Worm (Caenorhabditis elegans): ENCODE data around the gene flp-26.

The flp-26 gene

ce11 chrX:7063236-7063635 is 34.3 kb downstream of the flp-26 start, which contains the start of gene B0403.3:
Gene B0403.3 (minus strand): TSS chrX:7063336.
- TF ChIP-seq ets-7 (tag; optimal IDR thresholded peaks at IDR 0.05) (no peak), sea-1 (GFP tag; conservative IDR thresholded peaks at IDR 0.05) (no peak), hmg-4 (GFP tag; optimal IDR thresholded peaks at IDR 0.05) (no peak), scrt-1 (GFP tag; IDR thresholded peaks at IDR 0.05) (no peak), ama-1 (optimal IDR thresholded peaks at IDR 0.05) (no peak)

- TF ChIP-seq ceh-36 (tag; optimal IDR thresholded peaks at IDR 0.05) (no peak), ceh-13 (GFP tag; optimal IDR thresholded peaks at IDR 0.05) (no peak), tra-4 (tag; optimal IDR thresholded peaks at IDR 0.05) (no peak), scrt-1 (GFP tag; IDR thresholded peaks at IDR 0.05) (no peak), hmg-4 (GFP tag; optimal IDR thresholded peaks at IDR 0.05) (no peak), F13C5.2 (tag; optimal IDR thresholded peaks at IDR 0.05) (no peak), sea-1 (GFP tag; conservative IDR thresholded peaks at IDR 0.05) (no peak), pes-1 (GFP tag; IDR thresholded peaks at IDR 0.05) (no peak), hmbx-1 (tag; optimal IDR thresholded peaks at IDR 0.05) (no peak), flt-1 (GFP tag; IDR thresholded peaks at IDR 0.05) (no peak), B0310.2 (tag; optimal IDR thresholded peaks at IDR 0.05) (no peak)
These were observed 37.1 kb downstream of the flp-26 start for ce11 chrX:7066003-7066402.

ce11 chrX:7067250-7067958 is 38.5 kb downstream of the flp-26 start:
- no peak for TF ChIP-seq hmg-4 (GFP tag; optimal IDR thresholded peaks at IDR 0.05)
- TF ChIP-seq B0310.2 (tag; optimal IDR thresholded peaks at IDR 0.05) = no peak
- no peak for TF ChIP-seq aly-1 (tag; optimal IDR thresholded peaks at IDR 0.05)

ce11 chrX:7068400-7068799 is 39.5 kb downstream of the flp-26 start, which contains the start of gene pdi-6:
Gene pdi-6 (minus strand): TSS chrX:7068563.
- TF ChIP-seq pes-1 (GFP tag; IDR thresholded peaks at IDR 0.05) (no peak), tbx-37 (GFP tag; conservative IDR thresholded peaks at IDR 0.05) (peak; percentile 65), F13C5.2 (tag; optimal IDR thresholded peaks at IDR 0.05) (peak; percentile 10)

- TF ChIP-seq tbx-37 (GFP tag; conservative IDR thresholded peaks at IDR 0.05) = no peak
- no peak for TF ChIP-seq hmbx-1 (tag; optimal IDR thresholded peaks at IDR 0.05)
- TF ChIP-seq ceh-36 (tag; optimal IDR thresholded peaks at IDR 0.05) = no peak
- TF ChIP-seq hmg-4 (GFP tag; optimal IDR thresholded peaks at IDR 0.05) = no peak
- TF ChIP-seq B0310.2 (tag; optimal IDR thresholded peaks at IDR 0.05) = no peak
- no peak for TF ChIP-seq sea-1 (GFP tag; conservative IDR thresholded peaks at IDR 0.05)
- TF ChIP-seq scrt-1 (GFP tag; IDR thresholded peaks at IDR 0.05) = no peak
- no peak for TF ChIP-seq tbx-11 (GFP tag; IDR thresholded peaks at IDR 0.05)
- no peak for TF ChIP-seq tra-4 (tag; optimal IDR thresholded peaks at IDR 0.05)
- no peak for TF ChIP-seq ets-7 (tag; optimal IDR thresholded peaks at IDR 0.05)
- TF ChIP-seq aly-1 (tag; optimal IDR thresholded peaks at IDR 0.05) = no peak
These were observed 46.3 kb downstream of the flp-26 start, which contains the start of gene B0403.6 for ce11 chrX:7075250-7075649. Gene B0403.6 (minus strand): TSS chrX:7075350.

ce11 chrX:7076485-7076884 is 47.5 kb downstream of the flp-26 start:
- TF ChIP-seq tbx-11 (GFP tag; IDR thresholded peaks at IDR 0.05) (no peak), hmbx-1 (tag; optimal IDR thresholded peaks at IDR 0.05) (no peak), pes-1 (GFP tag; IDR thresholded peaks at IDR 0.05) (no peak), F13C5.2 (tag; optimal IDR thresholded peaks at IDR 0.05) (no peak), B0310.2 (tag; optimal IDR thresholded peaks at IDR 0.05) (no peak), ama-1 (optimal IDR thresholded peaks at IDR 0.05) (no peak), hmg-4 (GFP tag; optimal IDR thresholded peaks at IDR 0.05) (no peak), scrt-1 (GFP tag; IDR thresholded peaks at IDR 0.05) (no peak), tra-4 (tag; optimal IDR thresholded peaks at IDR 0.05) (no peak), aly-1 (tag; optimal IDR thresholded peaks at IDR 0.05) (no peak), hnd-1 (tag; optimal IDR thresholded peaks at IDR 0.05) (no peak), ceh-36 (tag; optimal IDR thresholded peaks at IDR 0.05) (no peak), sea-1 (GFP tag; conservative IDR thresholded peaks at IDR 0.05) (no peak), tbx-37 (GFP tag; conservative IDR thresholded peaks at IDR 0.05) (no peak), ets-7 (tag; optimal IDR thresholded peaks at IDR 0.05) (no peak), flt-1 (GFP tag; IDR thresholded peaks at IDR 0.05) (no peak), ceh-13 (GFP tag; optimal IDR thresholded peaks at IDR 0.05) (no peak)
